Worm (Caenorhabditis elegans) whole organism, L2 larva: Measurements from ENCODE around the gene B0303.4.

ENCODE experiments used
- C34F6.9 ChIP-seq: fragments of 150-350 bp; optimal IDR thresholded peaks from 2 replicates; lab custom pipeline; 2014; ENCODE audit warnings: missing biosample characterization, missing genetic modification characterization
- F13H6.1 ChIP-seq: sonication (generic microtip); optimal IDR thresholded peaks from 2 replicates; lab custom pipeline; 2016; ENCODE audit warnings: missing genetic modification characterization, missing compliant biosample characterization
- R02D3.7 ChIP-seq: fragments of 150-350 bp; optimal IDR thresholded peaks from 2 replicates; lab custom pipeline; 2014; ENCODE audit warnings: missing biosample characterization, missing genetic modification characterization
- Y55F3AM.14 ChIP-seq: fragments of 200-800 bp; sonication (Bioruptor generic); optimal IDR thresholded peaks from 2 replicates; lab custom pipeline; 2018; ENCODE audit warnings: mild to moderate bottlenecking, missing genetic modification characterization, missing compliant biosample characterization
- ZK546.5 ChIP-seq: sonication (generic microtip); optimal IDR thresholded peaks from 2 replicates; lab custom pipeline; 2017; ENCODE audit warnings: missing biosample characterization, missing genetic modification characterization
- alr-1 ChIP-seq: fragments of 150-350 bp; optimal IDR thresholded peaks from 2 replicates; lab custom pipeline; 2014; ENCODE audit warnings: missing biosample characterization, missing genetic modification characterization
- aly-2 ChIP-seq: fragments of 150-350 bp; optimal IDR thresholded peaks from 2 replicates; lab custom pipeline; 2014; ENCODE audit warnings: missing biosample characterization, missing genetic modification characterization
- ama-1 ChIP-seq: fragments of 150-350 bp; optimal IDR thresholded peaks from 2 replicates; lab custom pipeline; 2018; ENCODE audit warnings: inconsistent platforms
- blmp-1 ChIP-seq: sonication (generic microtip); optimal IDR thresholded peaks from 2 replicates; lab custom pipeline; 2017; ENCODE audit warnings: missing genetic modification characterization, mild to moderate bottlenecking, missing compliant biosample characterization, antibody characterized with exemption, moderate library complexity; ENCODE audit not compliant: insufficient read depth
- ceh-82 ChIP-seq: fragments of 150-350 bp; optimal IDR thresholded peaks from 2 replicates; lab custom pipeline; 2014; ENCODE audit warnings: missing biosample characterization, missing genetic modification characterization
- crh-2 ChIP-seq: sonication (generic microtip); optimal IDR thresholded peaks from 2 replicates; lab custom pipeline; 2017; ENCODE audit warnings: missing biosample characterization, missing genetic modification characterization
- egl-27 ChIP-seq: sonication (generic microtip); optimal IDR thresholded peaks from 3 replicates; lab custom pipeline; 2017; ENCODE audit warnings: missing biosample characterization, missing genetic modification reagents, missing genetic modification characterization
- elt-1 ChIP-seq: fragments of 150-350 bp; optimal IDR thresholded peaks from 2 replicates; lab custom pipeline; 2014; ENCODE audit warnings: missing biosample characterization, missing genetic modification characterization
- elt-3 ChIP-seq: sonication (generic microtip); optimal IDR thresholded peaks from 2 replicates; lab custom pipeline; 2017; ENCODE audit warnings: missing biosample characterization, missing genetic modification characterization
- gmeb-1 ChIP-seq: fragments of 150-350 bp; optimal IDR thresholded peaks from 2 replicates; lab custom pipeline; 2014; ENCODE audit warnings: missing biosample characterization, missing genetic modification characterization
- lin-11 ChIP-seq: fragments of 150-350 bp; sonication (generic microtip); optimal IDR thresholded peaks from 2 replicates; lab custom pipeline; 2014; ENCODE audit warnings: missing biosample characterization, missing genetic modification characterization, inconsistent platforms, mixed read lengths
- lin-13 ChIP-seq: fragments of 150-350 bp; optimal IDR thresholded peaks from 2 replicates; lab custom pipeline; 2014; ENCODE audit warnings: missing biosample characterization, missing genetic modification reagents, missing genetic modification characterization
- lin-39 ChIP-seq: fragments of 150-350 bp; optimal IDR thresholded peaks from 2 replicates; lab custom pipeline; 2014; ENCODE audit warnings: missing biosample characterization, missing genetic modification reagents, missing genetic modification characterization
- lsy-2 ChIP-seq, 2 experiments: fragments of 150-350 bp in 1 of 2; sonication (generic microtip) in 1 of 2; optimal IDR thresholded peaks; 2 replicates each; lab custom pipeline; 2014 to 2017; ENCODE audit warnings: missing biosample characterization in 2 of 2, missing genetic modification characterization in 2 of 2
- mab-5 ChIP-seq: fragments of 150-350 bp; optimal IDR thresholded peaks from 2 replicates; lab custom pipeline; 2014; ENCODE audit warnings: missing biosample characterization, missing genetic modification characterization
- mbf-1 ChIP-seq: sonication (generic microtip); optimal IDR thresholded peaks from 2 replicates; lab custom pipeline; 2017; ENCODE audit warnings: missing biosample characterization, missing genetic modification characterization
- mdl-1 ChIP-seq, 2 experiments: fragments of 150-350 bp in 1 of 2; sonication (generic microtip) in 1 of 2; optimal IDR thresholded peaks; 2 replicates each; lab custom pipeline; 2017; ENCODE audit warnings: missing biosample characterization in 2 of 2, missing genetic modification characterization in 2 of 2
- nhr-10 ChIP-seq: sonication (generic microtip); optimal IDR thresholded peaks from 2 replicates; lab custom pipeline; 2017; ENCODE audit warnings: missing biosample characterization, missing genetic modification characterization
- nhr-129 ChIP-seq: fragments of 150-350 bp; optimal IDR thresholded peaks from 2 replicates; lab custom pipeline; 2014; ENCODE audit warnings: missing biosample characterization, missing genetic modification characterization
- nhr-21 ChIP-seq: fragments of 150-350 bp; optimal IDR thresholded peaks from 2 replicates; lab custom pipeline; 2014; ENCODE audit warnings: missing biosample characterization, missing genetic modification characterization
- nhr-23 ChIP-seq: fragments of 150-350 bp; optimal IDR thresholded peaks from 2 replicates; lab custom pipeline; 2014; ENCODE audit warnings: missing biosample characterization, missing genetic modification reagents, missing genetic modification characterization
- nhr-25 ChIP-seq: fragments of 150-350 bp; sonication (generic microtip); optimal IDR thresholded peaks from 3 replicates; lab custom pipeline; 2014; ENCODE audit warnings: missing biosample characterization, missing genetic modification characterization
- nhr-6 ChIP-seq: fragments of 150-350 bp; optimal IDR thresholded peaks from 2 replicates; lab custom pipeline; 2014; ENCODE audit warnings: missing biosample characterization, missing genetic modification characterization
- nhr-77 ChIP-seq: fragments of 150-350 bp; optimal IDR thresholded peaks from 2 replicates; lab custom pipeline; 2014; ENCODE audit warnings: missing biosample characterization, missing genetic modification characterization
- sem-4 ChIP-seq: fragments of 150-350 bp; optimal IDR thresholded peaks from 2 replicates; lab custom pipeline; 2014; ENCODE audit warnings: missing biosample characterization, missing genetic modification reagents, missing genetic modification characterization
- skn-1 ChIP-seq: sonication (generic microtip); optimal IDR thresholded peaks from 2 replicates; lab custom pipeline; 2017; ENCODE audit warnings: missing biosample characterization, missing genetic modification characterization
- sma-3 ChIP-seq: sonication (generic microtip); optimal IDR thresholded peaks from 2 replicates; lab custom pipeline; 2016; ENCODE audit warnings: missing genetic modification reagents, missing genetic modification characterization, missing compliant biosample characterization
- sma-9 ChIP-seq, 2 experiments: fragments of 150-350 bp in 1 of 2; sonication (generic microtip) in 1 of 2; optimal IDR thresholded peaks; 2 replicates each; lab custom pipeline; 2014 to 2016; ENCODE audit warnings: missing genetic modification characterization in 2 of 2, mild to moderate bottlenecking in 1 of 2, missing biosample characterization in 1 of 2, missing compliant biosample characterization in 1 of 2, missing genetic modification reagents in 1 of 2, moderate library complexity in 1 of 2
- unc-39 ChIP-seq: fragments of 150-350 bp; optimal IDR thresholded peaks from 2 replicates; lab custom pipeline; 2014; ENCODE audit warnings: missing biosample characterization, missing genetic modification characterization
- unc-55 ChIP-seq: fragments of 150-350 bp; sonication (generic microtip); optimal IDR thresholded peaks from 3 replicates; lab custom pipeline; 2014; ENCODE audit warnings: missing biosample characterization, missing genetic modification reagents, missing genetic modification characterization
- zag-1 ChIP-seq: fragments of 150-350 bp; optimal IDR thresholded peaks from 2 replicates; lab custom pipeline; 2014; ENCODE audit warnings: missing biosample characterization, missing genetic modification characterization
- ztf-1 ChIP-seq: fragments of 200-800 bp; sonication (Bioruptor generic); conservative IDR thresholded peaks from 2 replicates; pipeline ENCODE4 v1.3.6; 2022; ENCODE audit warnings: missing genetic modification characterization, missing compliant biosample characterization
- ztf-11 ChIP-seq: sonication (generic microtip); optimal IDR thresholded peaks from 2 replicates; lab custom pipeline; 2017; ENCODE audit warnings: missing biosample characterization, missing genetic modification characterization
- ztf-4 ChIP-seq: fragments of 150-350 bp; optimal IDR thresholded peaks from 2 replicates; lab custom pipeline; 2014; ENCODE audit warnings: missing biosample characterization, missing genetic modification characterization

The B0303.4 gene

DNA sequence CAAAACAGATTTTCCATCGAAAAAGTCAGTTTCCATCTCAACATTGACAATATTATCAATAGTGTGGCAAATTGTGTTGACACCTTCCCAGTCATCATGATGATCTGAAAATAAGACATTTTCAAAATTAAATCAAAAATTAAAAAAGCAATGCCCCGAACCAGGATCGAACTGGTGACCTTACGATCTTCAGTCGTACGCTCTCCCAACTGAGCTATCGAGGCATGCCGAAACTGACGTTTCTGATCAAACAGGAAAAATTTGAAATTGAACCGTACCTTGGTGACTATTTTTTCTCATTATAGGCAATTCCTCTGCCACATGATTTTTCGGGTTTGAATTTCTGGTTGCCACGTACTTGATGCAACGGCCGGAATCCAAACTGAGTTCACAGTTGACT, 36.2 kb upstream of the B0303.4 start:
- TF ChIP-seq nhr-21 (tag; lab: Kevin White, UChicago) = no peak
- TF ChIP-seq ceh-82 = no peak
- no peak for TF ChIP-seq mbf-1 (tag; lab: Kevin White, UChicago)
- TF ChIP-seq lin-11 (tag; lab: Kevin White, UChicago) = no peak
- no peak for TF ChIP-seq R02D3.7
- TF ChIP-seq mdl-1 (tag; optimal IDR thresholded peaks at IDR 0.05; lab: Kevin White, UChicago) = no peak
- no peak for TF ChIP-seq skn-1
- no peak for TF ChIP-seq mab-5
- TF ChIP-seq nhr-129 (tag; lab: Kevin White, UChicago) = no peak
- no peak for TF ChIP-seq sma-3 (GFP tag; lab: Kevin White, UChicago)
- TF ChIP-seq ztf-4 (tag; lab: Kevin White, UChicago) = no peak
- TF ChIP-seq elt-3 (tag; lab: Kevin White, UChicago) = no peak
- TF ChIP-seq nhr-6 (tag; lab: Kevin White, UChicago) = no peak
- no peak for TF ChIP-seq ZK546.5
- no peak for TF ChIP-seq crh-2
- TF ChIP-seq lin-39 (tag; lab: Kevin White, UChicago) = no peak
- no peak for TF ChIP-seq alr-1 (tag; lab: Kevin White, UChicago)
- no peak for TF ChIP-seq unc-55

- TF ChIP-seq sma-9 (GFP tag; optimal IDR thresholded peaks at IDR 0.05; lab: Kevin White, UChicago) = peak; percentile 56
- TF ChIP-seq sma-9 (tag; optimal IDR thresholded peaks at IDR 0.05; lab: Kevin White, UChicago) = no peak
- TF ChIP-seq sma-3 (GFP tag; lab: Kevin White, UChicago) = peak; percentile 1
- TF ChIP-seq Y55F3AM.14 (GFP tag; lab: Kevin White, UChicago) = no peak
- peak; percentile 86 for TF ChIP-seq ama-1 (lab: Kevin White, UChicago)
- peak; percentile 73 for TF ChIP-seq nhr-129 (tag; lab: Kevin White, UChicago)
These were observed 35.7 kb upstream of the B0303.4 start, which contains the start of gene F22B7.9 for ce11 chrIII:8653875-8654386. TSS of gene F22B7.9 (minus strand) at chrIII:8653925.

ce11 chrIII:8654400-8654980, 35.2 kb upstream of the B0303.4 start:
- peak; percentile 17 for TF ChIP-seq sem-4 (tag; lab: Kevin White, UChicago)
- TF ChIP-seq sma-3 (GFP tag; lab: Kevin White, UChicago) = no peak
- TF ChIP-seq elt-1 (tag; lab: Kevin White, UChicago) = no peak
- TF ChIP-seq R02D3.7 = no peak
- TF ChIP-seq ceh-82 = no peak
- no peak for TF ChIP-seq zag-1 (tag; lab: Kevin White, UChicago)
- peak; percentile 73 for TF ChIP-seq F13H6.1 (tag; lab: Kevin White, UChicago)
- no peak for TF ChIP-seq gmeb-1 (tag; lab: Kevin White, UChicago)
- TF ChIP-seq mab-5 = no peak
- no peak for TF ChIP-seq nhr-25 (tag; lab: Kevin White, UChicago)
- TF ChIP-seq lsy-2 (tag; optimal IDR thresholded peaks at IDR 0.05; lab: Kevin White, UChicago) = peak in 1 of 2 experiments; percentile 40
- TF ChIP-seq ztf-4 (tag; lab: Kevin White, UChicago) = peak; percentile 36
- TF ChIP-seq skn-1 = no peak
- peak; percentile 25 for TF ChIP-seq C34F6.9 (tag; lab: Kevin White, UChicago)
- no peak for TF ChIP-seq alr-1 (tag; lab: Kevin White, UChicago)
- TF ChIP-seq ZK546.5 = no peak
- TF ChIP-seq Y55F3AM.14 (GFP tag; lab: Kevin White, UChicago) = no peak
- no peak for TF ChIP-seq nhr-77 (tag; lab: Kevin White, UChicago)
- peak; percentile 65 for TF ChIP-seq crh-2
- peak; percentile 12 for TF ChIP-seq lin-13 (GFP tag; lab: Kevin White, UChicago)
- TF ChIP-seq ztf-11 (tag; lab: Kevin White, UChicago) = no peak
- no peak for TF ChIP-seq unc-39 (tag; lab: Kevin White, UChicago)
- no peak for TF ChIP-seq lin-39 (tag; lab: Kevin White, UChicago)
- peak; percentile 33 for TF ChIP-seq nhr-129 (tag; lab: Kevin White, UChicago)
- no peak for TF ChIP-seq ama-1 (lab: Kevin White, UChicago)
- no peak for TF ChIP-seq nhr-10 (tag; lab: Kevin White, UChicago)
- peak; percentile 56 for TF ChIP-seq sma-9 (GFP tag; optimal IDR thresholded peaks at IDR 0.05; lab: Kevin White, UChicago)
- no peak for TF ChIP-seq sma-9 (tag; optimal IDR thresholded peaks at IDR 0.05; lab: Kevin White, UChicago)
- TF ChIP-seq egl-27 (tag; lab: Kevin White, UChicago) = no peak
- no peak for TF ChIP-seq ztf-1 (GFP tag; lab: Robert Waterston, UW)
- peak; percentile 3 for TF ChIP-seq unc-55
- no peak for TF ChIP-seq aly-2 (tag; lab: Kevin White, UChicago)
- no peak for TF ChIP-seq nhr-23
- TF ChIP-seq blmp-1 (tag; lab: Kevin White, UChicago) = peak; percentile 31
- no peak for TF ChIP-seq mdl-1 (tag; optimal IDR thresholded peaks at IDR 0.05; lab: Kevin White, UChicago)
- no peak for TF ChIP-seq mbf-1 (tag; lab: Kevin White, UChicago)
- TF ChIP-seq lin-11 (tag; lab: Kevin White, UChicago) = no peak
